Worm (Caenorhabditis elegans) whole organism, young adult: Measurements from ENCODE around the gene hpo-12.

Experiments used
- Y53G8AR.9 ChIP-seq: fragments of 200-800 bp; sonication (Bioruptor generic); conservative IDR thresholded peaks from 2 replicates; pipeline ENCODE4 v1.3.6; 2022; ENCODE audit warnings: missing genetic modification reagents, missing genetic modification characterization, missing compliant biosample characterization
- nfyb-1 ChIP-seq: fragments of 200-800 bp; sonication (Bioruptor generic); IDR thresholded peaks from 2 replicates; pipeline ENCODE4 v1.3.6; 2022; ENCODE audit warnings: missing genetic modification reagents, missing genetic modification characterization, missing compliant biosample characterization
- unc-62 ChIP-seq: fragments of 150-350 bp; optimal IDR thresholded peaks from 2 replicates; lab custom pipeline; 2014; ENCODE audit warnings: missing biosample characterization, missing genetic modification reagents, missing genetic modification characterization

ce11 chrIV:12244706-12245105, 38.3 kb upstream of the hpo-12 start, which contains the start of gene sre-15:
- no peak for TF ChIP-seq nfyb-1
- no peak for TF ChIP-seq Y53G8AR.9 (GFP tag; lab: Robert Waterston, UW)
- no peak for TF ChIP-seq unc-62 (GFP tag; lab: Kevin White, UChicago)
